Fruit fly (Drosophila melanogaster) whole organism, embryonic: ENCODE data around the gene CG42402.

Experiments used
- Abd-B ChIP-seq: fragments of 200-800 bp; sonication (Bioruptor generic); optimal IDR thresholded peaks from 2 replicates; lab custom pipeline; 2018; ENCODE audit warnings: missing biosample characterization, mild to moderate bottlenecking, missing genetic modification characterization, moderate library complexity
- Aef1 ChIP-seq: fragments of 200-800 bp; sonication (Bioruptor generic); IDR thresholded peaks from 3 replicates; pipeline ENCODE4 v1.3.6; 2022; ENCODE audit warnings: missing biosample characterization, missing genetic modification characterization
- Bgb ChIP-seq: fragments of 200-800 bp; sonication (Bioruptor generic); IDR thresholded peaks from 2 replicates; pipeline ENCODE4 v1.3.6; 2022; ENCODE audit warnings: missing biosample characterization, missing genetic modification characterization; ENCODE audit not compliant: partially characterized antibody
- CG10366 ChIP-seq: fragments of 200-800 bp; sonication (Bioruptor generic); IDR thresholded peaks from 2 replicates; pipeline ENCODE4 v1.3.6; 2022; ENCODE audit warnings: missing biosample characterization, missing genetic modification characterization
- CG10431 ChIP-seq: fragments of 200-800 bp; sonication (Bioruptor generic); optimal IDR thresholded peaks from 3 replicates; lab custom pipeline; 2018; ENCODE audit warnings: missing biosample characterization, mild to moderate bottlenecking, missing genetic modification characterization
- CG11085 ChIP-seq: fragments of 200-800 bp; sonication (Bioruptor generic); IDR thresholded peaks from 2 replicates; pipeline ENCODE4 v1.3.6; 2022; ENCODE audit warnings: missing biosample characterization, missing genetic modification characterization
- CG11093 ChIP-seq: fragments of 200-800 bp; sonication (Bioruptor generic); IDR thresholded peaks from 3 replicates; pipeline ENCODE4 v1.3.6; 2022; ENCODE audit warnings: missing biosample characterization, missing genetic modification characterization
- CG11456 ChIP-seq: fragments of 200-800 bp; sonication (Bioruptor generic); IDR thresholded peaks from 3 replicates; pipeline ENCODE4 v1.3.6; 2022; ENCODE audit warnings: missing biosample characterization, missing genetic modification characterization
- CG11560 ChIP-seq: fragments of 200-800 bp; sonication (Bioruptor generic); IDR thresholded peaks from 3 replicates; pipeline ENCODE4 v1.3.6; 2022; ENCODE audit warnings: missing biosample characterization, missing genetic modification characterization
- CG12942 ChIP-seq: fragments of 200-800 bp; sonication (Bioruptor generic); optimal IDR thresholded peaks from 3 replicates; lab custom pipeline; 2016; ENCODE audit warnings: missing biosample characterization, missing genetic modification characterization
- CG13775 ChIP-seq: fragments of 200-800 bp; sonication (Bioruptor generic); optimal IDR thresholded peaks from 3 replicates; lab custom pipeline; 2017; ENCODE audit warnings: missing biosample characterization, mild to moderate bottlenecking, missing genetic modification characterization
- CG14860 ChIP-seq: fragments of 200-800 bp; sonication (Bioruptor generic); IDR thresholded peaks from 3 replicates; pipeline ENCODE4 v1.3.6; 2022; ENCODE audit warnings: missing biosample characterization, missing genetic modification characterization; ENCODE audit not compliant: partially characterized antibody
- CG1603 ChIP-seq: fragments of 200-800 bp; sonication (Bioruptor generic); optimal IDR thresholded peaks from 2 replicates; lab custom pipeline; 2019; ENCODE audit warnings: missing biosample characterization, mild to moderate bottlenecking, missing genetic modification characterization, moderate library complexity
- CG16813 ChIP-seq: fragments of 200-800 bp; sonication (Bioruptor generic); IDR thresholded peaks from 3 replicates; pipeline ENCODE4 v1.3.6; 2022; ENCODE audit warnings: missing biosample characterization, missing genetic modification characterization; ENCODE audit not compliant: partially characterized antibody
- CG17361 ChIP-seq: fragments of 200-800 bp; sonication (Bioruptor generic); IDR thresholded peaks from 3 replicates; pipeline ENCODE4 v1.3.6; 2022; ENCODE audit warnings: missing biosample characterization, missing genetic modification characterization
- CG30020 ChIP-seq: fragments of 200-800 bp; optimal IDR thresholded peaks from 2 replicates; lab custom pipeline; 2019; ENCODE audit warnings: missing biosample characterization, mild to moderate bottlenecking, missing genetic modification characterization, moderate library complexity
- CG3163 ChIP-seq: fragments of 200-800 bp; sonication (Bioruptor generic); optimal IDR thresholded peaks from 3 replicates; lab custom pipeline; 2016; ENCODE audit warnings: missing biosample characterization, missing genetic modification characterization
- CG32772 ChIP-seq: fragments of 200-800 bp; sonication (Bioruptor generic); IDR thresholded peaks from 2 replicates; pipeline ENCODE4 v1.3.6; 2022; ENCODE audit warnings: missing biosample characterization, missing genetic modification characterization
- CG3847 ChIP-seq: fragments of 200-800 bp; sonication (Bioruptor generic); IDR thresholded peaks from 2 replicates; pipeline ENCODE4 v1.3.6; 2022; ENCODE audit warnings: missing biosample characterization, missing genetic modification characterization
- CG42726 ChIP-seq: fragments of 200-800 bp; sonication (Bioruptor generic); IDR thresholded peaks from 2 replicates; pipeline ENCODE4 v1.3.6; 2022; ENCODE audit warnings: missing biosample characterization, missing genetic modification characterization; ENCODE audit not compliant: partially characterized antibody
- CG6689 ChIP-seq: fragments of 200-800 bp; sonication (Bioruptor generic); IDR thresholded peaks from 2 replicates; pipeline ENCODE4 v1.3.6; 2022; ENCODE audit warnings: missing biosample characterization, missing genetic modification characterization
- CG6791 ChIP-seq: fragments of 200-800 bp; sonication (Bioruptor generic); IDR thresholded peaks from 3 replicates; pipeline ENCODE4 v1.3.6; 2022; ENCODE audit warnings: missing biosample characterization, missing genetic modification characterization; ENCODE audit not compliant: partially characterized antibody
- CTCF ChIP-seq: fragments of 200-800 bp; sonication (Bioruptor generic); optimal IDR thresholded peaks from 2 replicates; lab custom pipeline; 2017; ENCODE audit warnings: missing biosample characterization, mild to moderate bottlenecking, missing genetic modification characterization, moderate library complexity
- Deaf1 ChIP-seq: fragments of 200-800 bp; optimal IDR thresholded peaks from 3 replicates; lab custom pipeline; 2019; ENCODE audit warnings: missing biosample characterization, mild to moderate bottlenecking, missing genetic modification characterization, moderate library complexity
- Ets65A ChIP-seq: fragments of 200-800 bp; sonication (Bioruptor generic); peaks from one replicate; lab custom pipeline; 2016; ENCODE audit warnings: missing biosample characterization, missing genetic modification characterization
- HmgD ChIP-seq: fragments of 200-800 bp; sonication (Bioruptor generic); optimal IDR thresholded peaks from 3 replicates; lab custom pipeline; 2016; ENCODE audit warnings: missing biosample characterization, missing genetic modification characterization
- Hmr ChIP-seq: fragments of 200-800 bp; sonication (Bioruptor generic); optimal IDR thresholded peaks from 3 replicates; lab custom pipeline; 2017; ENCODE audit warnings: mild to moderate bottlenecking, missing biosample characterization, missing genetic modification reagents, missing genetic modification characterization
- Lhr ChIP-seq: fragments of 200-800 bp; sonication (Bioruptor generic); optimal IDR thresholded peaks from 3 replicates; lab custom pipeline; 2017; ENCODE audit warnings: mild to moderate bottlenecking, missing biosample characterization, missing genetic modification reagents, missing genetic modification characterization
- Pdp1 ChIP-seq, 2 experiments: fragments of 200-800 bp; sonication (Bioruptor generic); optimal IDR thresholded peaks; 3 replicates each; lab custom pipeline; 2016; ENCODE audit warnings: missing biosample characterization in 2 of 2, missing genetic modification characterization in 2 of 2, mild to moderate bottlenecking in 1 of 2, moderate library complexity in 1 of 2
- Trl ChIP-seq, 3 experiments: fragments of >200 bp in 2 of 3; fragments of 200-800 bp in 1 of 3; sonication (Bioruptor generic) in 1 of 3; optimal IDR thresholded peaks; 2 replicates in 1 of 3; 3 replicates in 2 of 3; lab custom pipeline; 2016 to 2017; ENCODE audit warnings: missing biosample characterization in 1 of 3, missing genetic modification characterization in 1 of 3
- Xbp1 ChIP-seq: fragments of 200-800 bp; sonication (Bioruptor generic); optimal IDR thresholded peaks from 3 replicates; lab custom pipeline; 2016; ENCODE audit warnings: missing biosample characterization, mild to moderate bottlenecking, missing genetic modification characterization
- amos ChIP-seq: fragments of 200-800 bp; sonication (Bioruptor generic); IDR thresholded peaks from 2 replicates; pipeline ENCODE4 v1.3.6; 2022; ENCODE audit warnings: missing biosample characterization, missing genetic modification characterization; ENCODE audit not compliant: partially characterized antibody
- ase ChIP-seq: fragments of 200-800 bp; sonication (Bioruptor generic); IDR thresholded peaks from 3 replicates; pipeline ENCODE4 v1.3.6; 2022; ENCODE audit warnings: missing biosample characterization, missing genetic modification characterization
- bbx ChIP-seq: fragments of 200-800 bp; sonication (Bioruptor generic); IDR thresholded peaks from 2 replicates; pipeline ENCODE4 v1.3.6; 2022; ENCODE audit warnings: missing biosample characterization, missing genetic modification characterization; ENCODE audit not compliant: partially characterized antibody
- gt ChIP-seq: fragments of 200-800 bp; sonication (Bioruptor generic); IDR thresholded peaks from 2 replicates; pipeline ENCODE4 v1.3.6; 2022; ENCODE audit warnings: missing biosample characterization, missing genetic modification characterization
- hb ChIP-seq: fragments of 200-800 bp; sonication (Bioruptor generic); IDR thresholded peaks from 3 replicates; pipeline ENCODE4 v1.3.6; 2022; ENCODE audit warnings: missing biosample characterization, missing genetic modification characterization; ENCODE audit not compliant: partially characterized antibody
- inv ChIP-seq: fragments of 200-800 bp; sonication (Bioruptor generic); IDR thresholded peaks from 2 replicates; pipeline ENCODE4 v1.3.6; 2022; ENCODE audit warnings: missing biosample characterization, missing genetic modification characterization; ENCODE audit not compliant: partially characterized antibody
- knrl ChIP-seq: fragments of 200-800 bp; sonication (Bioruptor generic); IDR thresholded peaks from 3 replicates; pipeline ENCODE4 v1.3.6; 2022; ENCODE audit warnings: missing biosample characterization, missing genetic modification characterization; ENCODE audit not compliant: partially characterized antibody
- mld ChIP-seq: fragments of 200-800 bp; sonication (Bioruptor generic); IDR thresholded peaks from 3 replicates; pipeline ENCODE4 v1.3.6; 2022; ENCODE audit warnings: missing biosample characterization, missing genetic modification characterization; ENCODE audit not compliant: partially characterized antibody
- nerfin-1 ChIP-seq: fragments of 200-800 bp; sonication (Bioruptor generic); optimal IDR thresholded peaks from 3 replicates; lab custom pipeline; 2019; ENCODE audit warnings: missing biosample characterization, mild to moderate bottlenecking, missing genetic modification characterization, moderate library complexity
- nmo ChIP-seq: fragments of 200-800 bp; sonication (Bioruptor generic); optimal IDR thresholded peaks from 2 replicates; lab custom pipeline; 2018; ENCODE audit warnings: missing biosample characterization, mild to moderate bottlenecking, missing genetic modification characterization, moderate library complexity
- pita ChIP-seq: fragments of 200-800 bp; sonication (Bioruptor generic); optimal IDR thresholded peaks from 2 replicates; lab custom pipeline; 2017; ENCODE audit warnings: missing biosample characterization, mild to moderate bottlenecking, missing genetic modification characterization
- pnt ChIP-seq: fragments of 200-800 bp; sonication (Bioruptor generic); optimal IDR thresholded peaks from 3 replicates; lab custom pipeline; 2016; ENCODE audit warnings: missing biosample characterization, missing genetic modification characterization
- sisA ChIP-seq: fragments of 200-800 bp; sonication (Bioruptor generic); IDR thresholded peaks from 2 replicates; pipeline ENCODE4 v1.3.6; 2022; ENCODE audit warnings: missing biosample characterization, missing genetic modification characterization
- slbo ChIP-seq: fragments of 200-800 bp; sonication (Bioruptor generic); IDR thresholded peaks from 2 replicates; pipeline ENCODE4 v1.3.6; 2022; ENCODE audit warnings: missing biosample characterization, missing genetic modification characterization
- stwl ChIP-seq: fragments of 200-800 bp; sonication (Bioruptor generic); optimal IDR thresholded peaks from 3 replicates; lab custom pipeline; 2018; ENCODE audit warnings: missing biosample characterization, mild to moderate bottlenecking, missing genetic modification characterization, moderate library complexity
- vnd ChIP-seq: fragments of 200-800 bp; sonication (Bioruptor generic); IDR thresholded peaks from 3 replicates; pipeline ENCODE4 v1.3.6; 2022; ENCODE audit warnings: missing biosample characterization, missing genetic modification characterization; ENCODE audit not compliant: partially characterized antibody

Gene CG42402

DNA sequence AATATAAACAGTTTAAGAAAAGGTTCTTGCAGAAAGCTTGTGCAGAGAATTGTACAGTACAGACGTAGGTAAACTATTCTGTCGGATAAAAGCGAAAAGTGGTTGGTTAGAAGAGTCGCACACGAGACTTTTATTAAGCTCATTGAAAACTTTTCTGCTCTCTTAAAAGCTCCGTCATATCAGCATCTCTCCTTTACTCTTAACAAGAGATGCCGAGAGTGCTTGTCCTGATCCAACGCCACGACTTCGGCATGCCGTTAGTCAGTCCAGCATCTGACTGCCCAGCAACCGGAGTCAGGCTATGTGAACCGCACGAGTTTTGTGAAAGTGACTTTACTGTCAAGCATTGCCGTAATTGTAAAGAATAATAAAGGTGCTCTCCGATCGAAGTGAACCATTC, at the start of gene CG42402:
Gene CG42402 (plus strand): TSS at position 282 of the 400 bp plus-strand sequence.
- TF ChIP-seq Trl (optimal IDR thresholded peaks at IDR 0.05; lab: Kevin White, UChicago) (peak; percentile 17 to 27), Trl (GFP tag; optimal IDR thresholded peaks at IDR 0.05; lab: Kevin White, UChicago) (no peak), CG3163 (peak; percentile 85), mld (GFP tag; lab: Robert Waterston, UW) (0 out of 3 replicates have a peak, but pooled peaks have one; percentile 9), CG11093 (no peak), Deaf1 (tag; lab: Kevin White, UChicago) (peak; percentile 88)
- TF ChIP-seq, all 482 proteins: peak for 4

dm6 chr3R:4052801-4053200, 24.9 kb upstream of the CG42402 start:
- TF ChIP-seq CG1603 (tag; lab: Kevin White, UChicago) (peak; percentile 46), CG11085 (GFP tag; lab: Robert Waterston, UW) (0 out of 2 replicates have a peak, but pooled peaks have one; percentile 34), CG14860 (GFP tag; lab: Robert Waterston, UW) (peak; percentile 83), hb (GFP tag; lab: Robert Waterston, UW) (peak; percentile 79), ase (GFP tag; lab: Robert Waterston, UW) (peak; percentile 78; the same call in 2 of the 3 replicates), CG42726 (GFP tag; lab: Robert Waterston, UW) (peak; percentile 91), Pdp1 (GFP tag; optimal IDR thresholded peaks at IDR 0.05; lab: Kevin White, UChicago) (peak in 1 of 2 experiments; percentile 92), Xbp1 (peak; percentile 16), knrl (GFP tag; lab: Robert Waterston, UW) (peak; percentile 88), CG10366 (GFP tag; lab: Robert Waterston, UW) (peak; percentile 31; the same call in 1 of the 2 replicates), stwl (tag; lab: Kevin White, UChicago) (peak; percentile 28), CG32772 (GFP tag; lab: Robert Waterston, UW) (peak; percentile 11; the same call in 1 of the 2 replicates), amos (GFP tag; lab: Robert Waterston, UW) (peak; percentile 91), pita (GFP tag; lab: Kevin White, UChicago) (peak; percentile 30), Hmr (GFP tag; lab: Kevin White, UChicago) (peak; percentile 37), inv (GFP tag; lab: Robert Waterston, UW) (peak; percentile 42; the same call in 1 of the 2 replicates), nmo (GFP tag; lab: Kevin White, UChicago) (peak; percentile 14), CG6689 (GFP tag; lab: Robert Waterston, UW) (peak; percentile 6; the same call in 1 of the 2 replicates), CG10431 (GFP tag; lab: Kevin White, UChicago) (peak; percentile 75), Aef1 (GFP tag; lab: Robert Waterston, UW) (peak; percentile 27; the same call in 2 of the 3 replicates), gt (peak; percentile 42; the same call in 1 of the 2 replicates), Abd-B (GFP tag; lab: Kevin White, UChicago) (peak; percentile 34), CG13775 (peak; percentile 0), Bgb (GFP tag; lab: Robert Waterston, UW) (peak; percentile 91), slbo (GFP tag; lab: Robert Waterston, UW) (peak; percentile 46), CG11560 (tag; lab: Robert Waterston, UW) (peak; percentile 22; the same call in 1 of the 3 replicates), HmgD (GFP tag; lab: Kevin White, UChicago) (peak; percentile 8), Lhr (GFP tag; lab: Kevin White, UChicago) (peak; percentile 90), CG3847 (GFP tag; lab: Robert Waterston, UW) (peak; percentile 40), Ets65A (GFP tag; lab: Kevin White, UChicago) (peak; percentile 96), CG12942 (peak; percentile 19), CTCF (GFP tag; lab: Kevin White, UChicago) (peak; percentile 62), vnd (GFP tag; lab: Robert Waterston, UW) (peak; percentile 84), CG17361 (GFP tag; lab: Robert Waterston, UW) (peak; percentile 47; the same call in 2 of the 3 replicates), sisA (peak; percentile 46; the same call in 1 of the 2 replicates), nerfin-1 (tag; lab: Kevin White, UChicago) (peak; percentile 33), CG6791 (GFP tag; lab: Robert Waterston, UW) (peak; percentile 80; the same call in 2 of the 3 replicates), CG11456 (0 out of 3 replicates have a peak, but pooled peaks have one; percentile 25), pnt (GFP tag; lab: Kevin White, UChicago) (peak; percentile 38), CG30020 (tag; lab: Kevin White, UChicago) (peak; percentile 23), bbx (GFP tag; lab: Robert Waterston, UW) (peak; percentile 55; the same call in 1 of the 2 replicates), CG16813 (GFP tag; lab: Robert Waterston, UW) (peak; percentile 91)
